Fruit fly (Drosophila melanogaster): ENCODE measurements around the gene CG14913.

DNA sequence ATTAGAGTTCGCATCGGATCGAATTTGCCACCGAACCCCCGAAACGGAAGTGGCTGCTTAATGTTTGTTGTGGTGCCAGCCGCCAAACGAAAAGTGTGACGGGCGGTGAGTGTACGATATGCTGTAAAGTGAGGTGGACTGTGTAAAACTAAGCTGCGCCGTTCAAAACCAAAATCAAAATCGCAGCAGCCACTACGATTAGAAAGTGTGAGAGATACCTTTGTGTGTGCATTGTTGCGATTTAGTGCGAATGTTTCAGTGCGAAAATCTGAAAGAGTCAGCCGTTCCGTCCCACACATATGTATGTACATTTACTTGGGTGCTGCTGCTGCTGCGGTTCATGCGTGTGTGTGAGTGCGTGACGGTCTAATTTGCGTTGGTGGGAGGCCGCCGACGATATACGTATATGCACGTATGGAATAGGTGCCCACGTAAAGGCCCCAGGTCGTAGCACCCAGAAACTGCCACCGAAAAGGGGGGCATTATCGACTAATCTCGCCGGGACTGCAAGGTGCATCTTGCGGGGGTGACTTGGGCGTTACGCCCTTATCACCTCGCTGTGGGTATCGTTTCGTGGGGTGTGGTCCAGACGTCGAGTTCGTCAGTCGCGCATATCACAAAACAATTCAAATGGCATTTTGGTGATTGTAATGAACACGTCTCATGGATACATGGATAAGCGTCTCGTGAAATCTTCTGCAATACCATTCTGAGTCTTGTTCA is 39.8 kb upstream of the CG14913 start:
- no peak for TF ChIP-seq cnc (optimal IDR thresholded peaks at IDR 0.05)
- no peak for TF ChIP-seq Clk (GFP tag; optimal IDR thresholded peaks at IDR 0.05)
- no peak for TF ChIP-seq CG11617 (GFP tag; optimal IDR thresholded peaks at IDR 0.05)
- no peak for TF ChIP-seq kay (GFP tag; ENCODE audit: borderline replicate concordance)
- no peak for TF ChIP-seq CG7045 (GFP tag; optimal IDR thresholded peaks at IDR 0.05)
- no peak for TF ChIP-seq CG1620 (GFP tag; optimal IDR thresholded peaks at IDR 0.05)
- no peak for TF ChIP-seq CG14711 (tag; optimal IDR thresholded peaks at IDR 0.05)
- TF ChIP-seq CG7101 (tag; optimal IDR thresholded peaks at IDR 0.05) = no peak

Data from whole organism, adult.